Worm (Caenorhabditis elegans) whole organism, L4 larva: Measurements from ENCODE around the gene T28D6.6.

Source experiments
- ceh-20 ChIP-seq: fragments of 200-800 bp; sonication (Bioruptor generic); IDR thresholded peaks from 2 replicates; pipeline ENCODE4 v1.3.6; 2022; ENCODE audit warnings: missing genetic modification reagents, missing genetic modification characterization, missing compliant biosample characterization
- ceh-28 ChIP-seq: fragments of 150-350 bp; optimal IDR thresholded peaks from 2 replicates; lab custom pipeline; 2014; ENCODE audit warnings: missing biosample characterization, missing genetic modification reagents, missing genetic modification characterization
- mdl-1 ChIP-seq, 2 experiments: fragments of 150-350 bp in 1 of 2; sonication (generic microtip) in 1 of 2; optimal IDR thresholded peaks; 2 replicates each; lab custom pipeline; 2014 to 2017; ENCODE audit warnings: missing biosample characterization in 2 of 2, missing genetic modification characterization in 2 of 2
- mxl-3 ChIP-seq: fragments of 200-800 bp; sonication (Bioruptor generic); optimal IDR thresholded peaks from 2 replicates; lab custom pipeline; 2018; ENCODE audit warnings: mild to moderate bottlenecking, missing genetic modification characterization, missing compliant biosample characterization
- nhr-25 ChIP-seq: sonication (generic microtip); optimal IDR thresholded peaks from 2 replicates; lab custom pipeline; 2017; ENCODE audit warnings: missing genetic modification characterization, mild to moderate bottlenecking, missing compliant biosample characterization, antibody characterized with exemption, moderate library complexity, borderline replicate concordance; ENCODE audit not compliant: insufficient read depth
- skn-1 ChIP-seq: fragments of 150-350 bp; optimal IDR thresholded peaks from 2 replicates; lab custom pipeline; 2014; ENCODE audit warnings: missing biosample characterization, missing genetic modification characterization

DNA sequence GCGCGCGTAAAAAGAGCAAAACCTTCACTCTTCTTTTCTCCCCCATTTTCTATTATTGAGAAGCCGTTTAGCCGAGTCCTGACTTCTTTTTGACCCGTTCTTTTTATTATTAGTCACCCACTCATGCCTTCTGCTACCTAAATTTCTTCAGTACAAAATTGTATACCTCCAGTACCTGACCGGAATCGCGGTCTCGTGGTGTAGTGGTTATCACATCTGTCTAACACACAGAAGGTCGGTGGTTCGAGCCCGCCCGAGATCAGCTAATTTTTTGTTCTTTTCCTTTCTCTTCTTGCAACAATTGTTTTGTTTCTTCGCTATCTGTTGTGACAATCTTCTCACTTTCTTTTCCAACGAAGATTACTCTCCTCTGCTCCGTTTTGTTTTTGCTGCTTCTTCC is 9.9 kb upstream of the T28D6.6 start:
- TF ChIP-seq ceh-20: no peak
- TF ChIP-seq mxl-3 (GFP tag; lab: Kevin White, UChicago): no peak
- TF ChIP-seq skn-1: no peak
- no peak for TF ChIP-seq ceh-28 (tag; lab: Kevin White, UChicago)
- TF ChIP-seq nhr-25 (tag; lab: Kevin White, UChicago): no peak
- TF ChIP-seq mdl-1 (tag; optimal IDR thresholded peaks at IDR 0.05; lab: Kevin White, UChicago): no peak
